Fruit fly (Drosophila melanogaster) S2 (cell line): Measurements from ENCODE around the gene CG14721.
A peak's percentile ranks its signal among the peaks of the same experiment; 100 is the strongest.

Experiments used
- CG8478 ChIP-seq: fragments of >200 bp; optimal IDR thresholded peaks from 2 replicates; lab custom pipeline; 2018
- CTCF ChIP-seq, 2 experiments: fragments of >200 bp; optimal IDR thresholded peaks; 2 replicates each; lab custom pipeline; 2018

The CG14721 gene

DNA sequence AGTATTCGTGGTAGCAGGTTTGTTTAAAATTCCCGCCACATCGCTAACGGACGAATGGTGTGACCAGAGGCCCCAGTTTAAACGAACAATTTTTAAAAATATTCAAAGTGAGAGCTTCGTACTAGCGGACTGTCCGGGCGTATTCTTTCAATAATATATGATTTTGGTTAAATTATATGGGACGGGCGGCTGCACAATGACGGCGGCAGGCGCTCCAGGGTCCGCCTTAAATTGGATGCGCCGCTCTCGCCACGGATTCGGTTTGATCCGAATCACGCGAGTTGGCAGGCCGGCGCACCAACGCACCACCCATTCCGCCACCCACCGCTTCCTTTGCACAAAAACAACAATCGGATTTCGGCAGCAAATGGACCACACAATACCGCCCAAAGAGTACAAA, at the start of gene CG14721:
Gene CG14721, plus strand, starts transcription at position 111 of the 400 bp plus-strand sequence.
- TF ChIP-seq CTCF (optimal IDR thresholded peaks at IDR 0.05; lab: Kevin White, UChicago) (no peak), CG8478 (lab: Kevin White, UChicago) (no peak)

DNA sequence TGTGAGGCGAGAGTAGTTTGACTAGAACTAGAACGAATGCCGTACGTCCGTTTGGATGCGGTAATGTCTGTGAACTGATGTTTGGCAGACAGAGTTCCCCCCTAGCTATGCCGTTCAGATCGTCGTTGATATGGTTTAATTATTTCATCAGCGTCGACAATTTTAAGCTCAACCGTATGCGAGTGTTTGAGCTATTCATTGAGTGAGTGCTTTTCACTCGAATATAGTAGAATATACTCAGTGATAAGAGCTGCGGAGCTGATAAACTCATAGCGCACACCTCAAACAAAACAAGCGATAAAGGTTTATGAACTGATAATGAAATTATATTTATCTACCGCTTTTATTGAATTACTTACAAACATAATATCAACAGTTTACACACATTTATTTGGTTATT, 47.2 kb upstream of the CG14721 start, which contains the start of gene CG6834:
Gene CG6834, minus strand, starts transcription at position 79 of the 400 bp plus-strand sequence.
- TF ChIP-seq CTCF (optimal IDR thresholded peaks at IDR 0.05; lab: Kevin White, UChicago): no peak
- no peak for TF ChIP-seq CG8478 (lab: Kevin White, UChicago)

DNA sequence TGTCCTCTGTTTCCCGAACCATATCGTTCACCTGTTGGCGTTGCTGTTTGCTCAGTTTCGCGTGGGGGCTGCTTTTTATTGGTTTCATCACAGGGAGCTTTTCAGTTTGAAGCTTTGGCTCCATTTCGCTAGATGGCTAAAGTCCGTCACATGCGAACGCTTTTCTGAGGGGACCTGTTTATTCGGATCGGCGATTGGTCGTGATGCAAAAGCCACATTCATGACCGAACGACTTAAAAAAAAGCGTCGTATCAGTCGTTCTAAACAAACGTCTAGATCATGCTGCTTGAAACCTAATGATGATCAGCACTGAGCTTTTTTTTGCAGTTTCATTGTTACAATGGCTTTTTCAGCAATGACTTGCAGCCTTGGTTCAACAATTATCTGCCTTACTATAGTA, 45.3 kb upstream of the CG14721 start, which contains the start of gene CG6908:
Gene CG6908, minus strand, starts transcription at position 152 of the 400 bp plus-strand sequence.
- TF ChIP-seq CTCF (optimal IDR thresholded peaks at IDR 0.05; lab: Kevin White, UChicago): no peak
- no peak for TF ChIP-seq CG8478 (lab: Kevin White, UChicago)

DNA sequence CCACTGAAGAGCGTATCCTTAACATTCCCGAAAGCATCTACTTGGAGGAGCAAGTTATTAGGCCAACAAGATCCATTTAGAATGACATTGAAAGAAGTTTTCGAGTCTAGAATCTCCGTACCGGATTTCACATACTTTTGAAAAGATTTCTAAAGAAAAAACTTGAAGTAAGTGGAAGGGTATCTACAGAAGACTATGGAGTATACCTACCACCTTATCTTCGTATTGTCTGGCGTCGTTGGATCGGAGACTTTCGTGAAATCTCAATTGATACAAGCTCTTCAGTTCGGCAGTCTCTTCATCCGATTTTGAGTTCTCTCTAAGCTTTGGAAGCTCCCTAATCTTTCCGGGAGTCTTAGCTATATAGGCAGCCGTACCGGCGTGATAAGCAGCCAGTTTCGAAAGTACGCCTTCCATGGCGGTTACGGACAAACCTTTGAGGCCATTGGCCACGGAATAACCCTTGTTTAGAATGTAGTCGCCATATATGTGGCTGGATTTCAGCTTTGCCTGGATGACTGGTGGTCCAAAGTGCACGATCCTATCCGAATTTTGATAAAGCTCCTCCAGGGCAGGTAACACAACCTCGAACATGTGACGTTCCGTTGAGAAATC, 44.3 kb upstream of the CG14721 start:
- TF ChIP-seq CG8478 (lab: Kevin White, UChicago) (no peak), CTCF (optimal IDR thresholded peaks at IDR 0.05; lab: Kevin White, UChicago) (no peak)

DNA sequence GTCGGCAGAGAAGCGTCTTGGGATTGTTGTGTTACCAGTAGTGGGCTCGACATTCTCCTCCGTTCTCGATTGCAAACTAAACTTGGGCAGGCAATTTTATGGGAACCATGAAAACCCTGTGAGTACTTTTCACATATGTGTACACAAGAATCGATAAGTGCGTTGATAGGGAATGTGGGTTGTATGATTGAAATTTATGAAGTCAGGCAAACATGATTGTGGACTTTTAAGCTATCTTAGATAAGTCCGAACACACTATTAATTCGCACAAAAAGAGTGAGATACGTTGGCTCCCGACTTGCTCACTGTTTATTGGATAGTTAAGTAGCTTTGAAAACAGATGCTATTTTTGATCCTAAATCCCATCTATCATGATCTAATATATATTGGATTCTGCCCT, 43.5 kb upstream of the CG14721 start, which contains the start of gene CG18765:
Gene CG18765, minus strand, starts transcription at position 53 of the 400 bp plus-strand sequence.
- TF ChIP-seq CTCF (optimal IDR thresholded peaks at IDR 0.05; lab: Kevin White, UChicago) (no peak), CG8478 (lab: Kevin White, UChicago) (no peak)

DNA sequence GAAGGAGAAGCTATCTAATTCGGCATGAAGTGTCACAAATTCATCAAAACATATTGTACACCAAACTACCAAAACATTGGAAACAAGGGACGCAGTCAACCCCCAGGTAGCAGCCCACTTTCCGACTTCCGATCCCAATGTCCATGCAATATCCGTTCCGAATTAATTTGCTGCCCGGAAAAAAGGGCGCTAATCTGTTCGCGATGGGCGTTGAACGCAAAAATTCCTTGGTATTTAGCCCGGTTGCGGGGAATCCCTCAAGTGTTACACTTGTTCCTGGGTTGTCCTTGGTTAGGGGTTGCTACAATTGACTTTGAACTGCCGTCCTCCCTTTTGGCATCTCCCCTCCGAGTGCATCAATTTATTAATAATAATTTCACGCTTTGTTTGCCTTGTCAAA, 42.7 kb upstream of the CG14721 start:
- no peak for TF ChIP-seq CTCF (optimal IDR thresholded peaks at IDR 0.05; lab: Kevin White, UChicago)
- TF ChIP-seq CG8478 (lab: Kevin White, UChicago): no peak

DNA sequence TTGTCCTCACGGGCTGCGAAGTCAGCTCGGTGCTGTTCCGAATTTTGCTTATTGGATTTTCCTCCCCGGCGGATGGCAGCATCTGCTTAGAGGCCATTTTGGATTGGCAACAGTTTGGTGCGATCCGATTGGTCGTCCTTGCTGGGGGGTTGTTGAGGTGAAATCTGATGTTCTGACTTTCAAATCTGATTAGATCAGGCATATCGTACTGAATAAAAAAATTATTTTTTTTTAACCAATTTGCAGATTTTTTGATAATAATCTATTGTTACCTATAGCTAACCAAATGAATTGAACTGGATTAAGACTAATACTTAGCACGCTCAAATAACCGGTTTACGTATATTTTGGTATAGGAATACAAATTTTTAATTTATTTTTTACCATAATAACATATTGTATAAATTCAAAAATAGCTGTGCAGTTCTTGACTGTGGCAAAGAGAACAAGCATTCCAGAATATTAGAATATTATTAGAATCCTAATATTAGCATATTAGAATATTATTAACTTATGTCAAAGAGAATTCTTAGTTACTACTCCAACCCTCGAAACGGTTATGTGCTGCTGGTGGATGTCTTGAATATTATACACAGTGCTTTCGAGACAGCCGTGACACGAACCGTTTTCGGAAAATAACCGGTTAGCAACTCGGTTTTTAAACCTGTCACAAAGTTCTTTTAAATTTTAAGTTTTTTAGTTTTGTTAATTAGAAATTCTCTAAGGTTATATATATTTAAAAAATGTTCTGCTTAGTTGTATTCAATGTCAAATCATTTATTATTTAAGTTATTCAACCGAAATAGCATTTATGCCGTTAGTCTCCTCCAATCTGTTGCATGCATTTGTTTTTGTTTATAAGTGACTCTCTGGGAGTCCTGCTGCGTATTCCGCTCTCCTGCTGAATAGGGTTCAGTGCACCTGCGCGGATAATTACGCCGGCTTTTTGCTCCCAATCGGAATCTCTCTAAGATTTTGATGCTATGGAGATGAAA, 40.6 kb upstream of the CG14721 start, which contains the start of gene Fer3:
Gene Fer3, minus strand, starts transcription at position 1 of the 995 bp plus-strand sequence.
- TF ChIP-seq CG8478 (lab: Kevin White, UChicago) (no peak), CTCF (optimal IDR thresholded peaks at IDR 0.05; lab: Kevin White, UChicago) (peak in 1 of 2 experiments; percentile 66)

DNA sequence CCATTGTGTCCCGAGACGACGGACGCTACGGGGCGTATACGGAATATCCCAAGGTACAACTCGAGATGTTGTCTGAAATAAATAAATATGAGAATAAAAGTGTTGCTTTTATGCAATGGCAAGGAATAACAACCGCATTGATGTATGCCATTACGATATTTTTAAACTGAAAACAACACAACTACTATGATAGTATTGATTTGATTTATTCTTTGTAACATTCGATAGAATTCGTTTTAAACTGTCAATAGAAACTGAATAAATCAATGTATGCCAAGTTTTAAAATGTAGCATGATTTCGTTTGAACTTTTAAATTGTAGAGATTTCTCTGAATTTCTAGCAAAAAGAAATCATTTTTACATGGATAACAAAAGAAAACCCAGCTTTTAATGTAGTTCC, 39.0 kb upstream of the CG14721 start, which contains the start of gene CG14717:
Gene CG14717, plus strand, starts transcription at position 301 of the 400 bp plus-strand sequence.
- TF ChIP-seq CG8478 (lab: Kevin White, UChicago): no peak
- no peak for TF ChIP-seq CTCF (optimal IDR thresholded peaks at IDR 0.05; lab: Kevin White, UChicago)

DNA sequence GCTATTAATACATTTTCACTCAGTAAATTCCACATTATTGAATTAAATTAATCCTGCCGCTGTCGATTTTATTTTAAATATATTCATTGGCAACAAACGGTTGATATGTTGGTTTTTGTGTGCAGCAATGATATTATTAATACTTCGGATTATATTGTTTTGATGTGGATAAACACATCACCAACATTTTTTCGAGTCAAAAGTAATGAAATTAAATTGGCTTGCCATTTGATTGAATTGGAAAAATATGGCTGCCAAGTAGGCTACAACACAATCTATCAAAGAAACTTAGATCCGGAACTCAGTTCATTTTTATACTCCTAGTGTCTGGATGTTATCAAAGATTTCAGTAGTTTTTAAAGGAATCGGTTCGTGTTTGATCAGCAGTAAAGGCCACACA, 34.9 kb upstream of the CG14721 start, which contains the start of gene CG14718:
Gene CG14718, plus strand, starts transcription at position 301 of the 400 bp plus-strand sequence.
- TF ChIP-seq CTCF (optimal IDR thresholded peaks at IDR 0.05; lab: Kevin White, UChicago): no peak
- TF ChIP-seq CG8478 (lab: Kevin White, UChicago): no peak

DNA sequence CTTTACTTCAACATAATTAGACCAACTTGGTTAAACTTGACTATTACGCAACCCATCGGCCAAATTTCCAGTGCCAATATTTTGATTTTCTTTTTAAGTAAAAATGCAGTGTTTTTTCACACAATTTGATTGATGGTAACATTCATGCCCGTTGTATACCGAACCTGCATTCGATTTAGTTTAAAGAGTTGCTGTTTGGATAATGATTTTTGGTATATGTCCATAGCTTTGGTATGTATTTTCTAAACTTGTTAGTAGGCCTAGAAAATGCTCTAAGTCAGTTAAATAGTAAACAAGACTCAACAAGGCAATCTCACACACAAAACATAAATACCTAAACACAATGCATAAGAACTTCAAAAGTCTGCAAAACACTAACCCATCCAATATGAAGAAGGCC, 31.5 kb upstream of the CG14721 start, which contains the start of gene I-t:
Gene I-t, plus strand, starts transcription at position 301 of the 400 bp plus-strand sequence.
- TF ChIP-seq CTCF (optimal IDR thresholded peaks at IDR 0.05; lab: Kevin White, UChicago) (no peak), CG8478 (lab: Kevin White, UChicago) (no peak)

DNA sequence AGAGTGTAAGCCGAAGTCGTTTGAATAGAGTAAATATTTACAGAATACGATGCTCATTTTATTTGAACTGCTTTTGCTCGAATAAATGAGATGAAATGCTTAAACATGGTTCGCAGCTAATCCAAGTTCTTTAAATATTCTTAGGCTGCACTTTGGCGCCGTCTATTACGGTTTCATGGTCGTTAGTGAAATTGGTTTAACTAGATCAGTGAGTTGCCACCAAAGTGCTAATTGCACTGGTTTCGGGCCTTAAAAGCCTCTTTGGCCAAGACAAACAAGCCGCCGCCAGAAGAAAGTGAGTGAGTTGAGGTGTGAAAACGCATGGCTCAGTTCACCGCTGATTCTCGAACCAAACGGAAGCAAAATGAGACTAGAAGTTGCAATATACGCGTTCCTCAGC, 23.9 kb upstream of the CG14721 start, which contains the start of gene CG14720:
Gene CG14720, plus strand, starts transcription at position 301 of the 400 bp plus-strand sequence.
- TF ChIP-seq CG8478 (lab: Kevin White, UChicago) (no peak), CTCF (optimal IDR thresholded peaks at IDR 0.05; lab: Kevin White, UChicago) (no peak)

DNA sequence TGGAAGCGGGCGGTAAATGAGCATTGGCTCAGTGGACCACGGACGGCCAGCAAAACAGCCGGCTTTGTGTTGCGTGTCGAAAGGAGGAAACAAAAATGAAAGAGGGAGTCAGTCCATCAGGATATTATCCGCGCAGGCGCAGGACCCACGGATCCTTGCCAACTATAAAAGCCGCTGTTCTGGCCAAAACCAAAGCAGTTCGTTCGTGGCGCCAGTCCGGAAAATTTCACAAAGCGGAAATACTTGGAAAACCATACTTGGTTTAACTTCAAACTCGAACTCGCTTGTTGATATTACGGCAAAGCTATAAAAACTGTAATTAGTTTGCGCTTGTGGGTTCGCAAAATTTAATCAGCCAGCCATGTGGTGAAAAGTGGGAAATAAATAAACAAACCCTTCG, 13.7 kb upstream of the CG14721 start, which contains the start of gene CG12594:
Gene CG12594, plus strand, starts transcription at position 142 of the 400 bp plus-strand sequence.
- TF ChIP-seq CTCF (optimal IDR thresholded peaks at IDR 0.05; lab: Kevin White, UChicago): no peak
- TF ChIP-seq CG8478 (lab: Kevin White, UChicago): no peak

DNA sequence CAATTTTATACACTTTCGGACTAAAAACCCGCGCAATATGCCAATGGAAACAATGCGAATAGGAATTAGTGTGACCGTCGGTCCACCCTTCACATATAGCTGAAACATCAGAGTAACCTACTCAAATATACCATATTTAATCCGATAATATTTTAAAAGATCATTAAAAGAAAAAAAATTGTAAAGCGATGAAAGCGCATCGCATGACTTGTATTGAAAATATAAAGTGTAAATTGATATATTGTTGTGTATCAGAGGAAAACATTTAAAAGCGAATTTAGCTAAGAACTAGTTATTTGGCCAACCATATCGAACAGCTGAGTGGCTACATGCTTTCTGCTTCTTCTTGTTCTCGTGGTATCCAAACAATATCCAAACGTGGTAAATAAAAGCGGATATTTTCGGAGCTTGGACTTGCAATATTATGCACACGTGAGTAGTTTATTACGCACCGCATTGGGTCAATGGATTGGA, 6.5 kb downstream of the CG14721 start, which contains the start of the genes Blm and CG14722:
Gene Blm, minus strand, starts transcription at position 54 of the 474 bp plus-strand sequence.
Gene CG14722, plus strand, starts transcription at position 161 of the 474 bp plus-strand sequence.
- TF ChIP-seq CG8478 (lab: Kevin White, UChicago): no peak
- TF ChIP-seq CTCF (optimal IDR thresholded peaks at IDR 0.05; lab: Kevin White, UChicago): no peak
